Fruit fly (Drosophila melanogaster) whole organism, wandering third instar larva: ENCODE measurements around the gene CheB38b.

Experiments
- HLH106 ChIP-seq: fragments of 200-800 bp; optimal IDR thresholded peaks from 3 replicates; lab custom pipeline; 2019; ENCODE audit warnings: missing biosample characterization, mild to moderate bottlenecking, missing genetic modification characterization, moderate library complexity
- Hr83 ChIP-seq: fragments of 200-300 bp; sonication (Bioruptor generic); optimal IDR thresholded peaks from 2 replicates; lab custom pipeline; 2016; ENCODE audit warnings: missing biosample characterization, mild to moderate bottlenecking, missing genetic modification characterization, moderate library complexity; ENCODE audit not compliant: poor library complexity, severe bottlenecking
- Myc ChIP-seq: fragments of >200 bp; optimal IDR thresholded peaks from 2 replicates; lab custom pipeline; 2017
- OdsH ChIP-seq: fragments of 200-800 bp; sonication (Bioruptor generic); optimal IDR thresholded peaks from 2 replicates; lab custom pipeline; 2016; ENCODE audit warnings: missing biosample characterization, mild to moderate bottlenecking, missing genetic modification characterization
- Rel ChIP-seq, 2 experiments: fragments of 200-800 bp; sonication (Bioruptor generic) in 1 of 2; optimal IDR thresholded peaks; 2 replicates in 1 of 2; 3 replicates in 1 of 2; lab custom pipeline; 2016 to 2019; ENCODE audit warnings: mild to moderate bottlenecking in 2 of 2, missing biosample characterization in 2 of 2, missing genetic modification characterization in 2 of 2, moderate library complexity in 1 of 2
- br ChIP-seq: fragments of 200-800 bp; sonication (Bioruptor generic); optimal IDR thresholded peaks from 2 replicates; lab custom pipeline; 2016; ENCODE audit warnings: missing biosample characterization, missing genetic modification characterization
- dl ChIP-seq, 2 experiments: fragments of 175-275, 200-275 bp in 1 of 2; fragments of 200-275 bp in 1 of 2; sonication (Bioruptor generic); optimal IDR thresholded peaks; lab custom pipeline; 2018; ENCODE audit warnings: mild to moderate bottlenecking in 2 of 2, missing biosample characterization in 2 of 2, missing genetic modification characterization in 2 of 2, moderate library complexity in 2 of 2; ENCODE audit not compliant: partially characterized antibody in 2 of 2, insufficient read depth in 1 of 2
- h ChIP-seq: fragments of 200-800 bp; sonication (Bioruptor generic); optimal IDR thresholded peaks from 3 replicates; lab custom pipeline; 2016; ENCODE audit warnings: missing biosample characterization, mild to moderate bottlenecking, missing genetic modification characterization

- TF ChIP-seq HLH106 (tag; lab: Kevin White, UChicago), result no peak
- TF ChIP-seq OdsH (GFP tag; lab: Kevin White, UChicago), result no peak
- TF ChIP-seq br (GFP tag; lab: Kevin White, UChicago), result no peak
- no peak for TF ChIP-seq Myc
- no peak for TF ChIP-seq Rel (GFP tag; optimal IDR thresholded peaks at IDR 0.05; lab: Kevin White, UChicago)
- peak; percentile 26 for TF ChIP-seq Rel (tag; optimal IDR thresholded peaks at IDR 0.05; lab: Kevin White, UChicago)
- no peak for TF ChIP-seq Hr83 (GFP tag; lab: Kevin White, UChicago)
- TF ChIP-seq h (GFP tag; lab: Kevin White, UChicago), result peak; percentile 8
- TF ChIP-seq dl (GFP tag; optimal IDR thresholded peaks at IDR 0.05; lab: Kevin White, UChicago; ENCODE audit: insufficient read depth in 1 of 2, partially characterized antibody in 2 of 2), result peak; percentile 69 to 87
Measured at dm6 chr2L:20821249-20822024, 4.4 kb upstream of the CheB38b start.
